Fruit fly (Drosophila melanogaster): Measurements from ENCODE around the gene Jon66Ci.
A peak's percentile ranks its signal among the peaks of the same experiment; 100 is the strongest.

Jon66Ci gene

dm6 chr3L:8440771-8441549 lies 49.6 kb downstream of the Jon66Ci start (continued):
- TF ChIP-seq CG17361 (GFP tag; IDR thresholded peaks at IDR 0.05) (no peak), ssp (GFP tag; IDR thresholded peaks at IDR 0.05) (no peak), MBD-R2 (GFP tag; IDR thresholded peaks at IDR 0.05) (no peak), tio (GFP tag; optimal IDR thresholded peaks at IDR 0.05) (peak; percentile 37), Dip3 (GFP tag; optimal IDR thresholded peaks at IDR 0.05) (peak; percentile 11), HLH54F (GFP tag; optimal IDR thresholded peaks at IDR 0.05) (peak; percentile 38), CG16815 (GFP tag; optimal IDR thresholded peaks at IDR 0.05) (no peak), tna (GFP tag; IDR thresholded peaks at IDR 0.05; ENCODE audit: partially characterized antibody) (no peak), gce (GFP tag; IDR thresholded peaks at IDR 0.05) (no peak), CG4328 (GFP tag; optimal IDR thresholded peaks at IDR 0.05) (no peak), CG43689 (GFP tag; IDR thresholded peaks at IDR 0.05) (no peak), Hand (GFP tag; optimal IDR thresholded peaks at IDR 0.05) (no peak), CG7372 (GFP tag; IDR thresholded peaks at IDR 0.05) (no peak), shn (GFP tag; optimal IDR thresholded peaks at IDR 0.05) (peak; percentile 33), Dll (GFP tag; IDR thresholded peaks at IDR 0.05; ENCODE audit: partially characterized antibody) (no peak), psq (GFP tag; optimal IDR thresholded peaks at IDR 0.05) (peak; percentile 47), CG13775 (GFP tag; optimal IDR thresholded peaks at IDR 0.05) (peak; percentile 46), CG9817 (tag; optimal IDR thresholded peaks at IDR 0.05) (no peak), ERR (GFP tag; optimal IDR thresholded peaks at IDR 0.05) (no peak), CG30020 (tag; optimal IDR thresholded peaks at IDR 0.05) (no peak), scrt (GFP tag; optimal IDR thresholded peaks at IDR 0.05) (no peak), B-H2 (GFP tag; optimal IDR thresholded peaks at IDR 0.05) (no peak), knrl (GFP tag; IDR thresholded peaks at IDR 0.05; ENCODE audit: partially characterized antibody) (no peak), grn (GFP tag; optimal IDR thresholded peaks at IDR 0.05) (no peak), amos (GFP tag; IDR thresholded peaks at IDR 0.05; ENCODE audit: partially characterized antibody) (no peak), gcm2 (GFP tag; optimal IDR thresholded peaks at IDR 0.05) (no peak), CG12942 (GFP tag; optimal IDR thresholded peaks at IDR 0.05) (peak; percentile 13), CG6272 (GFP tag; IDR thresholded peaks at IDR 0.05) (no peak), CG13624 (GFP tag; optimal IDR thresholded peaks at IDR 0.05) (peak; percentile 53), Neu2 (GFP tag; optimal IDR thresholded peaks at IDR 0.05; ENCODE audit: borderline replicate concordance) (no peak), Nf-YB (GFP tag; optimal IDR thresholded peaks at IDR 0.05) (no peak), Bdp1 (GFP tag; optimal IDR thresholded peaks at IDR 0.05) (no peak), sens (GFP tag) (peak; percentile 86), slbo (GFP tag; IDR thresholded peaks at IDR 0.05) (peak; percentile 55; the same call in 1 of the 2 replicates), zfh2 (GFP tag; optimal IDR thresholded peaks at IDR 0.05) (peak; percentile 21), eyg (GFP tag; optimal IDR thresholded peaks at IDR 0.05) (peak; percentile 44), CG12744 (GFP tag; optimal IDR thresholded peaks at IDR 0.05) (peak; percentile 30), kah (GFP tag; optimal IDR thresholded peaks at IDR 0.05) (no peak), lmd (GFP tag; IDR thresholded peaks at IDR 0.05) (no peak), Fer3 (tag; optimal IDR thresholded peaks at IDR 0.05) (peak; percentile 33), Awh (GFP tag; IDR thresholded peaks at IDR 0.05) (no peak), CG33213 (GFP tag; optimal IDR thresholded peaks at IDR 0.05) (no peak), CG17802 (tag; optimal IDR thresholded peaks at IDR 0.05) (no peak), CG2875 (GFP tag; optimal IDR thresholded peaks at IDR 0.05) (no peak), sqz (GFP tag; optimal IDR thresholded peaks at IDR 0.05) (peak; percentile 71), hbn (GFP tag; IDR thresholded peaks at IDR 0.05; ENCODE audit: partially characterized antibody) (no peak), CG13287 (GFP tag; IDR thresholded peaks at IDR 0.05; ENCODE audit: partially characterized antibody) (no peak), mam (GFP tag; optimal IDR thresholded peaks at IDR 0.05) (peak; percentile 33), CG10267 (tag; optimal IDR thresholded peaks at IDR 0.05) (peak; percentile 21), CG4820 (GFP tag; optimal IDR thresholded peaks at IDR 0.05) (no peak)

All from whole organism, embryonic.